Comparison of ENCODE assay signal across 5 fruit fly cellular contexts in the genomic region with DNA sequence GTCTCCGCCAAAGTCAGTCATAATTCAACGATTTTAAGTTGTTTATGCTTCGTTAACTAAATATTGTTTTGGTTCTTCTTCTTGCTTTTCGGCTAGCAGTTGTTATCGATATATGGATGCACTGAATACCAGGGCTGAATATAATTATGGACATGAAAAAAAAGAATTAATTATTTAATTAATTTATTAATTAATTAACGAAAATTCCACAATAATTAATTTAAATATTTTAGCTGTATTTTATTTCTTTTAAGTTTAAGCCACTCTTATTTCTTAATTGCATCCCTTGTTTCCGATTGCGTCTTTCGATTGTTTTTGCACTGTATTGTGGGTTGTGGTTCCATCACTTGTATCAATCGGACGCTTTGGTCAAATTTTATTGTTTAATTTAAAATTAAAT.
TF ChIP-seq lines count a peak whose summit lies in the region.

A gene (minus strand): TSS at position 112 of the 400 bp plus-strand sequence.
A gene (plus strand): TSS at position 326 of the 400 bp plus-strand sequence.

- TF ChIP-seq CTCF in whole organism, embryonic (GFP tag; optimal IDR thresholded peaks at IDR 0.05; lab: Kevin White, UChicago): peak; percentile 28

TF ChIP-seq in whole organism, adult, 20 proteins besides CTCF, POLR2A, EP300 and RAD21 (continues in another document):
- TF ChIP-seq CG12768 (GFP tag; optimal IDR thresholded peaks at IDR 0.05; lab: Kevin White, UChicago) (peak; percentile 79), CG7101 (tag; optimal IDR thresholded peaks at IDR 0.05; lab: Kevin White, UChicago) (peak; percentile 96), tj (GFP tag; optimal IDR thresholded peaks at IDR 0.05; lab: Kevin White, UChicago) (peak; percentile 80), pad (GFP tag; optimal IDR thresholded peaks at IDR 0.05; lab: Kevin White, UChicago) (peak; percentile 70), Crg-1 (GFP tag; optimal IDR thresholded peaks at IDR 0.05; lab: Kevin White, UChicago) (peak; percentile 82), CG7045 (GFP tag; optimal IDR thresholded peaks at IDR 0.05; lab: Kevin White, UChicago) (no peak), CG1620 (GFP tag; optimal IDR thresholded peaks at IDR 0.05; lab: Kevin White, UChicago) (peak; percentile 1), cic (GFP tag; optimal IDR thresholded peaks at IDR 0.05; lab: Kevin White, UChicago) (no peak), Mnt (GFP tag; optimal IDR thresholded peaks at IDR 0.05; lab: Kevin White, UChicago) (peak; percentile 68), toe (GFP tag; optimal IDR thresholded peaks at IDR 0.05; lab: Kevin White, UChicago) (no peak), CG33017 (tag; optimal IDR thresholded peaks at IDR 0.05; lab: Kevin White, UChicago) (peak; percentile 94), Clk (GFP tag; optimal IDR thresholded peaks at IDR 0.05; lab: Kevin White, UChicago) (peak; percentile 8), CG5204 (GFP tag; optimal IDR thresholded peaks at IDR 0.05; lab: Kevin White, UChicago) (no peak), kay (GFP tag; lab: Kevin White, UChicago; ENCODE audit: borderline replicate concordance) (no peak), CG11617 (GFP tag; optimal IDR thresholded peaks at IDR 0.05; lab: Kevin White, UChicago) (peak; percentile 79), Hr96 (GFP tag; optimal IDR thresholded peaks at IDR 0.05; lab: Kevin White, UChicago) (no peak), CG14711 (tag; optimal IDR thresholded peaks at IDR 0.05; lab: Kevin White, UChicago) (peak; percentile 92)

TF ChIP-seq in whole organism, embryonic, 481 proteins besides CTCF, POLR2A, EP300 and RAD21 (continues in another document):
- TF ChIP-seq ara (GFP tag; IDR thresholded peaks at IDR 0.05; lab: Robert Waterston, UW) (peak; percentile 81), CG4360 (GFP tag; IDR thresholded peaks at IDR 0.05; lab: Robert Waterston, UW) (0 out of 2 replicates have a peak, but pooled peaks have one; percentile 35), Aef1 (GFP tag; IDR thresholded peaks at IDR 0.05; lab: Robert Waterston, UW) (no peak), CG3281 (GFP tag; optimal IDR thresholded peaks at IDR 0.05; lab: Kevin White, UChicago) (peak; percentile 85), CkIIα-i1 (GFP tag; IDR thresholded peaks at IDR 0.05; lab: Robert Waterston, UW) (no peak), wor (GFP tag; IDR thresholded peaks at IDR 0.05; lab: Robert Waterston, UW) (no peak), E2f1 (GFP tag; IDR thresholded peaks at IDR 0.05; lab: Robert Waterston, UW) (peak; percentile 91), GATAe (GFP tag; conservative IDR thresholded peaks at IDR 0.05; lab: Robert Waterston, UW) (no peak; the same call in 1 of the 2 replicates), zfh2 (GFP tag; optimal IDR thresholded peaks at IDR 0.05; lab: Kevin White, UChicago) (peak; percentile 74), CG7357 (GFP tag; IDR thresholded peaks at IDR 0.05; lab: Robert Waterston, UW) (peak; percentile 76; the same call in 2 of the 3 replicates), CHES-1-like (GFP tag; optimal IDR thresholded peaks at IDR 0.05; lab: Kevin White, UChicago) (peak; percentile 72), Hr51 (GFP tag; optimal IDR thresholded peaks at IDR 0.05; lab: Kevin White, UChicago) (no peak), CG16815 (GFP tag; optimal IDR thresholded peaks at IDR 0.05; lab: Kevin White, UChicago) (peak; percentile 13), CG13296 (GFP tag; optimal IDR thresholded peaks at IDR 0.05; lab: Kevin White, UChicago) (peak; percentile 88), CG16863 (GFP tag; optimal IDR thresholded peaks at IDR 0.05; lab: Kevin White, UChicago) (no peak), CG11560 (tag; IDR thresholded peaks at IDR 0.05; lab: Robert Waterston, UW) (no peak), Mes4 (GFP tag; optimal IDR thresholded peaks at IDR 0.05; lab: Kevin White, UChicago) (no peak)

TF ChIP-seq in whole organism, prepupa, 60 proteins besides CTCF, POLR2A, EP300 and RAD21 (continues in another document):
- TF ChIP-seq dac (GFP tag; optimal IDR thresholded peaks at IDR 0.05; lab: Kevin White, UChicago) (no peak), svp (GFP tag; lab: Kevin White, UChicago) (no peak), fd59A (GFP tag; optimal IDR thresholded peaks at IDR 0.05; lab: Kevin White, UChicago) (peak; percentile 57), CG15336 (GFP tag; IDR thresholded peaks at IDR 0.05; lab: Robert Waterston, UW) (peak; percentile 75), CG8119 (GFP tag; IDR thresholded peaks at IDR 0.05; lab: Robert Waterston, UW) (peak; percentile 81), CG10669 (GFP tag; optimal IDR thresholded peaks at IDR 0.05; lab: Kevin White, UChicago) (no peak), esn (GFP tag; optimal IDR thresholded peaks at IDR 0.05; lab: Kevin White, UChicago) (peak; percentile 87), CG11294 (GFP tag; IDR thresholded peaks at IDR 0.05; lab: Robert Waterston, UW) (peak; percentile 69; the same call in 1 of the 2 replicates), Eip93F (GFP tag; optimal IDR thresholded peaks at IDR 0.05; lab: Kevin White, UChicago) (peak; percentile 65), CG6276 (GFP tag; optimal IDR thresholded peaks at IDR 0.05; lab: Kevin White, UChicago) (no peak), CG31627 (GFP tag; optimal IDR thresholded peaks at IDR 0.05; lab: Kevin White, UChicago) (peak; percentile 29), OdsH (GFP tag; optimal IDR thresholded peaks at IDR 0.05; lab: Kevin White, UChicago) (peak; percentile 92), CG8632 (GFP tag; optimal IDR thresholded peaks at IDR 0.05; lab: Kevin White, UChicago) (no peak), lz (GFP tag; optimal IDR thresholded peaks at IDR 0.05; lab: Kevin White, UChicago) (peak; percentile 78), Sox14 (GFP tag; optimal IDR thresholded peaks at IDR 0.05; lab: Kevin White, UChicago) (no peak), CG6792 (GFP tag; optimal IDR thresholded peaks at IDR 0.05; lab: Kevin White, UChicago) (peak; percentile 27), CG7368 (GFP tag; optimal IDR thresholded peaks at IDR 0.05; lab: Kevin White, UChicago) (no peak), CG32006 (GFP tag; optimal IDR thresholded peaks at IDR 0.05; lab: Kevin White, UChicago) (no peak), Ets21C (GFP tag; optimal IDR thresholded peaks at IDR 0.05; lab: Kevin White, UChicago) (no peak)

TF ChIP-seq in whole organism, pupa, 21 proteins besides CTCF, POLR2A, EP300 and RAD21 (continues in another document):
- peak; percentile 86 for TF ChIP-seq CG17806 (tag; optimal IDR thresholded peaks at IDR 0.05; lab: Kevin White, UChicago)
- peak; percentile 25 for TF ChIP-seq gl (tag; optimal IDR thresholded peaks at IDR 0.05; lab: Kevin White, UChicago)
- TF ChIP-seq CG32121 (GFP tag; IDR thresholded peaks at IDR 0.05; lab: Robert Waterston, UW): peak; percentile 86
- TF ChIP-seq CG8159 (tag; optimal IDR thresholded peaks at IDR 0.05; lab: Kevin White, UChicago): peak; percentile 82
- no peak for TF ChIP-seq CG8301 (tag; optimal IDR thresholded peaks at IDR 0.05; lab: Kevin White, UChicago)
- TF ChIP-seq rn (GFP tag; IDR thresholded peaks at IDR 0.05; lab: Robert Waterston, UW): peak; percentile 70
- no peak for TF ChIP-seq D1 (tag; optimal IDR thresholded peaks at IDR 0.05; lab: Kevin White, UChicago)
- peak; percentile 30 for TF ChIP-seq Snoo (tag; optimal IDR thresholded peaks at IDR 0.05; lab: Kevin White, UChicago)
- TF ChIP-seq CG15710 (tag; optimal IDR thresholded peaks at IDR 0.05; lab: Kevin White, UChicago): peak; percentile 92
- TF ChIP-seq CG12605 (GFP tag; IDR thresholded peaks at IDR 0.05; lab: Robert Waterston, UW): no peak
- TF ChIP-seq CG10348 (GFP tag; IDR thresholded peaks at IDR 0.05; lab: Robert Waterston, UW): no peak
- no peak for TF ChIP-seq fd96Ca (GFP tag; IDR thresholded peaks at IDR 0.05; lab: Robert Waterston, UW)
- no peak for TF ChIP-seq Pif1B (GFP tag; optimal IDR thresholded peaks at IDR 0.05; lab: Kevin White, UChicago)
- TF ChIP-seq CG9948 (tag; optimal IDR thresholded peaks at IDR 0.05; lab: Kevin White, UChicago): peak; percentile 82
- no peak for TF ChIP-seq CG14655 (GFP tag; optimal IDR thresholded peaks at IDR 0.05; lab: Kevin White, UChicago)
- TF ChIP-seq Pif1A (GFP tag; optimal IDR thresholded peaks at IDR 0.05; lab: Kevin White, UChicago): no peak
- TF ChIP-seq CG13204 (GFP tag; optimal IDR thresholded peaks at IDR 0.05; lab: Kevin White, UChicago): no peak
- TF ChIP-seq CG34367 (tag; optimal IDR thresholded peaks at IDR 0.05; lab: Kevin White, UChicago): peak; percentile 48
- no peak for TF ChIP-seq EcR (GFP tag; optimal IDR thresholded peaks at IDR 0.05; lab: Kevin White, UChicago)
- TF ChIP-seq Ets98B (GFP tag; IDR thresholded peaks at IDR 0.05; lab: Robert Waterston, UW): peak; percentile 85

TF ChIP-seq in whole organism, wandering third instar larva, 38 proteins besides CTCF, POLR2A, EP300 and RAD21:
- peak; percentile 44 for TF ChIP-seq sv (GFP tag; optimal IDR thresholded peaks at IDR 0.05; lab: Kevin White, UChicago)
- peak; percentile 88 for TF ChIP-seq OdsH (GFP tag; optimal IDR thresholded peaks at IDR 0.05; lab: Kevin White, UChicago)
- peak; percentile 78 for TF ChIP-seq dsf (GFP tag; optimal IDR thresholded peaks at IDR 0.05; lab: Kevin White, UChicago; ENCODE audit: borderline replicate concordance)
- TF ChIP-seq Jra (GFP tag; optimal IDR thresholded peaks at IDR 0.05; lab: Kevin White, UChicago): no peak
- TF ChIP-seq br (GFP tag; optimal IDR thresholded peaks at IDR 0.05; lab: Kevin White, UChicago): peak; percentile 62
- TF ChIP-seq Mio (GFP tag; optimal IDR thresholded peaks at IDR 0.05; lab: Kevin White, UChicago): no peak
- TF ChIP-seq HLH106 (tag; optimal IDR thresholded peaks at IDR 0.05; lab: Kevin White, UChicago): peak; percentile 91
- peak; percentile 44 for TF ChIP-seq psq (GFP tag; optimal IDR thresholded peaks at IDR 0.05; lab: Kevin White, UChicago)
- TF ChIP-seq Hr78 (GFP tag; optimal IDR thresholded peaks at IDR 0.05; lab: Kevin White, UChicago): no peak
- TF ChIP-seq ey (GFP tag; optimal IDR thresholded peaks at IDR 0.05; lab: Kevin White, UChicago): peak; percentile 76
- TF ChIP-seq CG9705 (GFP tag; optimal IDR thresholded peaks at IDR 0.05; lab: Kevin White, UChicago): peak; percentile 64
- TF ChIP-seq Hr83 (GFP tag; optimal IDR thresholded peaks at IDR 0.05; lab: Kevin White, UChicago; ENCODE audit: poor library complexity, severe bottlenecking): no peak
- TF ChIP-seq CG32264 (GFP tag; optimal IDR thresholded peaks at IDR 0.05; lab: Kevin White, UChicago): no peak
- TF ChIP-seq Sp1 (GFP tag; optimal IDR thresholded peaks at IDR 0.05; lab: Kevin White, UChicago): peak; percentile 90
